Fruit fly (Drosophila melanogaster): ENCODE results near the gene Acbp2.

DNA sequence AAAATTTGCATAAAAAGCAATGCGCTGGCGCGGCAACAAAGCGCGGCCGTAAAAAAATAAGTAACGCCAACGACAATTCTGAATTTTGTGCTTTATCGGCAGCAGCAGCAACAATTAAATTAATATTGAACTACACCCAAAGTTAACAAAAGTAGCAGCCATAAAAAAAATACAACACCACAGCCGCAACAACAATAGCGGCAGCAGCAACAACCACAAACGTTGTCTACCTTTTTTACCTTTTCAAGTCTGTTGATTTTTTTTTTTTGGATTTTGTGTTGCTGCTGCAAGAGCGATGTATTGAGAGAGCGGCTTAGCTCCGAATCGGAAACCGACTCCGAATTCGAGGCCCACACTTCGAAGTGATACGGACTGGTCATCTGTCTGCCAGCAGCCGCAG lies 3.2 kb downstream of the Acbp2 start:
- TF ChIP-seq CTCF (optimal IDR thresholded peaks at IDR 0.05), result no peak
- TF ChIP-seq CG8478 (optimal IDR thresholded peaks at IDR 0.05), result no peak
